Worm (Caenorhabditis elegans) whole organism, L3 larva: ENCODE results near the gene ptr-8.

Source experiments
- R02D3.7 ChIP-seq: fragments of 150-350 bp; optimal IDR thresholded peaks from 2 replicates; lab custom pipeline; 2014; ENCODE audit warnings: missing biosample characterization, missing genetic modification characterization
- aly-2 ChIP-seq: fragments of 150-350 bp; optimal IDR thresholded peaks from 2 replicates; lab custom pipeline; 2014; ENCODE audit warnings: missing biosample characterization, missing genetic modification characterization
- egl-27 ChIP-seq: sonication (generic microtip); optimal IDR thresholded peaks from 4 replicates; lab custom pipeline; 2017; ENCODE audit warnings: missing biosample characterization, missing genetic modification reagents, missing genetic modification characterization
- egl-5 ChIP-seq: fragments of 150-350 bp; optimal IDR thresholded peaks from 2 replicates; lab custom pipeline; 2017; ENCODE audit warnings: missing biosample characterization, missing genetic modification reagents, missing genetic modification characterization, inconsistent platforms
- elt-2 ChIP-seq: sonication (generic microtip); optimal IDR thresholded peaks from 2 replicates; lab custom pipeline; 2016; ENCODE audit warnings: missing genetic modification reagents, mild to moderate bottlenecking, missing genetic modification characterization, missing compliant biosample characterization
- jun-1 ChIP-seq: fragments of 150-350 bp; optimal IDR thresholded peaks from 2 replicates; lab custom pipeline; 2014; ENCODE audit warnings: missing biosample characterization, missing genetic modification reagents, missing genetic modification characterization
- lin-39 ChIP-seq: fragments of 150-350 bp; optimal IDR thresholded peaks from 2 replicates; lab custom pipeline; 2018; ENCODE audit warnings: missing biosample characterization, missing genetic modification reagents, missing genetic modification characterization
- nhr-12 ChIP-seq: fragments of 150-350 bp; optimal IDR thresholded peaks from 2 replicates; lab custom pipeline; 2014; ENCODE audit warnings: missing biosample characterization, missing genetic modification characterization
- nhr-23 ChIP-seq: fragments of 150-350 bp; optimal IDR thresholded peaks from 2 replicates; lab custom pipeline; 2014; ENCODE audit warnings: missing biosample characterization, missing genetic modification reagents, missing genetic modification characterization
- nhr-28 ChIP-seq: fragments of 150-350 bp; optimal IDR thresholded peaks from 2 replicates; lab custom pipeline; 2014; ENCODE audit warnings: missing biosample characterization, missing genetic modification characterization
- skn-1 ChIP-seq: fragments of 150-350 bp; optimal IDR thresholded peaks from 2 replicates; lab custom pipeline; 2014; ENCODE audit warnings: missing biosample characterization, missing genetic modification characterization
- snpc-4 ChIP-seq: fragments of 150-350 bp; optimal IDR thresholded peaks from 2 replicates; lab custom pipeline; 2014; ENCODE audit warnings: missing biosample characterization, missing genetic modification characterization
- unc-62 ChIP-seq: fragments of 150-350 bp; sonication (generic microtip); optimal IDR thresholded peaks from 4 replicates; lab custom pipeline; 2014; ENCODE audit warnings: missing biosample characterization, missing genetic modification reagents, missing genetic modification characterization

- TF ChIP-seq elt-2 (peak; percentile 23), nhr-12 (tag; lab: Kevin White, UChicago) (no peak), nhr-23 (tag; lab: Kevin White, UChicago) (no peak), aly-2 (tag; lab: Kevin White, UChicago) (no peak), skn-1 (no peak), R02D3.7 (tag; lab: Kevin White, UChicago) (no peak), egl-27 (no peak), nhr-28 (tag; lab: Kevin White, UChicago) (no peak), unc-62 (no peak), jun-1 (no peak), lin-39 (tag; lab: Kevin White, UChicago) (no peak), egl-5 (tag; lab: Kevin White, UChicago) (no peak), snpc-4 (tag; lab: Kevin White, UChicago) (no peak)
These were observed 29.2 kb downstream of the ptr-8 start, which contains the start of gene tba-4 for ce11 chrII:10918293-10918756.
